Worm (Caenorhabditis elegans) whole organism, L4/young adult: ENCODE results near the gene R74.2.

Experiments used
- W03F9.2 ChIP-seq: fragments of 150-350 bp; optimal IDR thresholded peaks from 2 replicates; lab custom pipeline; 2014; ENCODE audit warnings: missing biosample characterization, missing genetic modification characterization
- dao-5 ChIP-seq: sonication (generic microtip); optimal IDR thresholded peaks from 2 replicates; lab custom pipeline; 2016; ENCODE audit warnings: missing genotype, missing genetic modification characterization, moderate library complexity, missing compliant biosample characterization
- him-1 ChIP-seq: sonication (generic microtip); optimal IDR thresholded peaks from 2 replicates; lab custom pipeline; 2016; ENCODE audit warnings: missing genotype, missing genetic modification reagents, missing genetic modification characterization, missing compliant biosample characterization

DNA sequence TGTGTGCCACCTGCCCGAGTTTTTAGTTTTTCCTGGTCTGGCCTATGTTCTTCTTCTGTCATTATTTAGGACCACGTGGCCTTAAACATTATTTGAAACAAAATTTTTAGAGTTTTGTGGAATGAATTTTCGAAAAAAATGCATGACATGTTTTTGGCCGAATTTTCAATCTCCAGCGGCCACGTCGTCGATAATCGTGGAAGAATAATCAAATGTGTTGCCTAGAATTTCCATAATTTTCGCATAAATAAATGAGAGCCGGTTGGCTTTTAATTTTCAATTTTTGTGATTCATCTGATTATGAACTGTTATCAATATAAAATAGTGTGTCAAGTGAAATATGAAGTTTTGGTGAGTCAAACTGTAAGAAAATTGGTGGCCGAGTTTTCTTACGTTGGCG is 27.0 kb upstream of the R74.2 start, which contains the start of gene C01G12.16:
- no peak for TF ChIP-seq him-1
- no peak for TF ChIP-seq W03F9.2 (tag; lab: Kevin White, UChicago)
- no peak for TF ChIP-seq dao-5
